Worm (Caenorhabditis elegans) whole organism, young adult: Measurements from ENCODE around the gene chl-1.

ENCODE experiments used
- C06A6.2 ChIP-seq: fragments of 200-800 bp; sonication (Bioruptor generic); conservative IDR thresholded peaks from 2 replicates; pipeline ENCODE4 v1.3.6; 2022; ENCODE audit warnings: missing genetic modification characterization, missing compliant biosample characterization
- F10E7.11 ChIP-seq: sonication (generic microtip); optimal IDR thresholded peaks from 2 replicates; lab custom pipeline; 2017; ENCODE audit warnings: mild to moderate bottlenecking, missing genetic modification characterization, moderate library complexity, missing compliant biosample characterization
- F37B4.10 ChIP-seq: fragments of 200-800 bp; sonication (Bioruptor generic); IDR thresholded peaks from 2 replicates; pipeline ENCODE4 v1.3.6; 2022; ENCODE audit warnings: missing genetic modification characterization, missing compliant biosample characterization
- F52B5.7 ChIP-seq: sonication (generic microtip); optimal IDR thresholded peaks from 2 replicates; lab custom pipeline; 2016; ENCODE audit warnings: mild to moderate bottlenecking, missing genetic modification characterization, missing compliant biosample characterization
- F57C9.4 ChIP-seq: sonication (generic microtip); optimal IDR thresholded peaks from 2 replicates; lab custom pipeline; 2017; ENCODE audit warnings: mild to moderate bottlenecking, missing genetic modification characterization, missing compliant biosample characterization
- T26A5.8 ChIP-seq: sonication (generic microtip); optimal IDR thresholded peaks from 2 replicates; lab custom pipeline; 2016; ENCODE audit warnings: missing genetic modification characterization, missing compliant biosample characterization
- Y56A3A.18 ChIP-seq: fragments of 200-800 bp; sonication (Bioruptor generic); IDR thresholded peaks from 2 replicates; pipeline ENCODE4 v1.3.6; 2022; ENCODE audit warnings: missing genetic modification reagents, missing genetic modification characterization, missing compliant biosample characterization
- akir-1 ChIP-seq: fragments of 200-800 bp; sonication (Bioruptor generic); optimal IDR thresholded peaks from 2 replicates; lab custom pipeline; 2018; ENCODE audit warnings: mild to moderate bottlenecking, missing genetic modification characterization, moderate library complexity, missing compliant biosample characterization
- ama-1 ChIP-seq, 3 experiments: fragments of 150-350 bp in 1 of 3; sonication (generic microtip) in 2 of 3; optimal IDR thresholded peaks; 2 replicates each; lab custom pipeline; 2014 to 2018; ENCODE audit warnings: missing biosample characterization in 2 of 3, missing genetic modification characterization in 2 of 3, missing genetic modification reagents in 2 of 3
- aptf-3 ChIP-seq: fragments of 200-800 bp; sonication (Bioruptor generic); IDR thresholded peaks from 2 replicates; pipeline ENCODE4 v1.3.6; 2022; ENCODE audit warnings: missing genetic modification characterization, missing compliant biosample characterization
- atf-7 ChIP-seq: sonication (generic microtip); optimal IDR thresholded peaks from 2 replicates; lab custom pipeline; 2017; ENCODE audit warnings: mild to moderate bottlenecking, missing genetic modification characterization, missing compliant biosample characterization
- athp-1 ChIP-seq: sonication (generic microtip); optimal IDR thresholded peaks from 2 replicates; lab custom pipeline; 2017; ENCODE audit warnings: mild to moderate bottlenecking, missing genetic modification characterization, missing compliant biosample characterization
- ccch-3 ChIP-seq: fragments of 200-800 bp; sonication (Bioruptor generic); optimal IDR thresholded peaks from 2 replicates; lab custom pipeline; 2018; ENCODE audit warnings: mild to moderate bottlenecking, missing genetic modification characterization, missing compliant biosample characterization
- cebp-1 ChIP-seq, 2 experiments: fragments of 200-800 bp in 1 of 2; sonication (Bioruptor generic) in 1 of 2; sonication (generic microtip) in 1 of 2; IDR thresholded peaks in 1 of 2; optimal IDR thresholded peaks in 1 of 2; 2 replicates each; pipeline versions ENCODE4 v1.3.6 to Lab custom; 2017 to 2022; ENCODE audit warnings: missing compliant biosample characterization in 2 of 2, missing genetic modification characterization in 2 of 2, mild to moderate bottlenecking in 1 of 2, missing genetic modification reagents in 1 of 2, moderate library complexity in 1 of 2
- ceh-100 ChIP-seq: fragments of 200-800 bp; sonication (Bioruptor generic); IDR thresholded peaks from 2 replicates; pipeline ENCODE4 v1.3.6; 2022; ENCODE audit warnings: missing genetic modification reagents, missing genetic modification characterization, missing compliant biosample characterization
- ceh-79 ChIP-seq: sonication (generic microtip); optimal IDR thresholded peaks from 2 replicates; lab custom pipeline; 2017; ENCODE audit warnings: mild to moderate bottlenecking, missing genetic modification characterization, missing compliant biosample characterization
- die-1 ChIP-seq: sonication (generic microtip); optimal IDR thresholded peaks from 2 replicates; lab custom pipeline; 2016; ENCODE audit warnings: missing genotype, mild to moderate bottlenecking, missing genetic modification characterization, missing compliant biosample characterization
- egl-18 ChIP-seq: fragments of 200-800 bp; sonication (Bioruptor generic); IDR thresholded peaks from 2 replicates; pipeline ENCODE4 v1.3.6; 2022; ENCODE audit warnings: missing genetic modification reagents, missing genetic modification characterization, missing compliant biosample characterization
- ets-4 ChIP-seq: fragments of 200-800 bp; sonication (Bioruptor generic); optimal IDR thresholded peaks from 2 replicates; lab custom pipeline; 2018; ENCODE audit warnings: mild to moderate bottlenecking, missing genetic modification characterization, missing compliant biosample characterization
- fkh-3 ChIP-seq: sonication (generic microtip); optimal IDR thresholded peaks from 2 replicates; lab custom pipeline; 2016; ENCODE audit warnings: mild to moderate bottlenecking, missing genetic modification characterization, missing compliant biosample characterization
- him-1 ChIP-seq: sonication (generic microtip); optimal IDR thresholded peaks from 2 replicates; lab custom pipeline; 2016; ENCODE audit warnings: missing genotype, missing genetic modification reagents, missing genetic modification characterization, missing compliant biosample characterization
- hlh-26 ChIP-seq: fragments of 200-800 bp; sonication (Bioruptor generic); conservative IDR thresholded peaks from 2 replicates; pipeline ENCODE4 v1.3.6; 2022; ENCODE audit warnings: missing genetic modification reagents, missing genetic modification characterization, missing compliant biosample characterization
- hsf-1 ChIP-seq: fragments of 200-800 bp; sonication (Bioruptor generic); IDR thresholded peaks from 2 replicates; pipeline ENCODE4 v1.3.6; 2022; ENCODE audit warnings: missing genetic modification reagents, missing genetic modification characterization, missing compliant biosample characterization
- lir-1 ChIP-seq: fragments of 200-800 bp; sonication (Bioruptor generic); conservative IDR thresholded peaks from 2 replicates; pipeline ENCODE4 v1.3.6; 2022; ENCODE audit warnings: missing genetic modification reagents, missing genetic modification characterization, missing compliant biosample characterization
- lsy-27 ChIP-seq: sonication (generic microtip); optimal IDR thresholded peaks from 2 replicates; lab custom pipeline; 2017; ENCODE audit warnings: missing genetic modification characterization, mild to moderate bottlenecking, missing compliant biosample characterization, antibody characterized with exemption, missing genotype, borderline replicate concordance; ENCODE audit not compliant: insufficient read depth
- madf-8 ChIP-seq: fragments of 200-800 bp; sonication (Bioruptor generic); conservative IDR thresholded peaks from 2 replicates; pipeline ENCODE4 v1.3.6; 2022; ENCODE audit warnings: missing genetic modification reagents, missing genetic modification characterization, missing compliant biosample characterization
- mel-28 ChIP-seq: sonication (generic microtip); optimal IDR thresholded peaks from 2 replicates; lab custom pipeline; 2016; ENCODE audit warnings: borderline replicate concordance, mild to moderate bottlenecking, missing genetic modification characterization, missing compliant biosample characterization
- nhr-179 ChIP-seq: sonication (generic microtip); optimal IDR thresholded peaks from 2 replicates; lab custom pipeline; 2016; ENCODE audit warnings: mild to moderate bottlenecking, missing genetic modification characterization, missing compliant biosample characterization
- nhr-80 ChIP-seq: sonication (generic microtip); optimal IDR thresholded peaks from 2 replicates; lab custom pipeline; 2016; ENCODE audit warnings: missing genetic modification characterization, missing compliant biosample characterization
- repo-1 ChIP-seq: sonication (generic microtip); optimal IDR thresholded peaks from 2 replicates; lab custom pipeline; 2017; ENCODE audit warnings: mild to moderate bottlenecking, missing genetic modification characterization, missing compliant biosample characterization
- rpc-1 ChIP-seq, 2 experiments: fragments of 150-350 bp in 1 of 2; sonication (generic microtip) in 1 of 2; optimal IDR thresholded peaks; 2 replicates each; lab custom pipeline; 2014 to 2018; ENCODE audit warnings: missing biosample characterization in 1 of 2, missing genetic modification characterization in 1 of 2, missing genetic modification reagents in 1 of 2, missing genotype in 1 of 2
- sdz-38 ChIP-seq: sonication (generic microtip); optimal IDR thresholded peaks from 2 replicates; lab custom pipeline; 2016; ENCODE audit warnings: missing genotype, missing genetic modification characterization, missing compliant biosample characterization
- snpc-1.1 ChIP-seq: sonication (generic microtip); optimal IDR thresholded peaks from 2 replicates; lab custom pipeline; 2017; ENCODE audit warnings: missing genetic modification characterization, mild to moderate bottlenecking, missing compliant biosample characterization, antibody characterized with exemption, moderate library complexity, missing genotype, missing genetic modification reagents; ENCODE audit not compliant: insufficient read depth
- snpc-1.3 ChIP-seq: sonication (generic microtip); optimal IDR thresholded peaks from 2 replicates; lab custom pipeline; 2017; ENCODE audit warnings: missing genetic modification characterization, mild to moderate bottlenecking, missing compliant biosample characterization, antibody characterized with exemption, moderate library complexity, missing genotype, missing genetic modification reagents; ENCODE audit not compliant: insufficient read depth
- snpc-4 ChIP-seq, 5 experiments: fragments of 150-350 bp in 1 of 5; sonication (generic microtip) in 4 of 5; optimal IDR thresholded peaks; 2 replicates each; lab custom pipeline; 2014 to 2018; ENCODE audit warnings: missing genetic modification characterization in 5 of 5, missing biosample characterization in 3 of 5, antibody characterized with exemption in 2 of 5, mild to moderate bottlenecking in 2 of 5, missing compliant biosample characterization in 2 of 5, missing genotype in 2 of 5, moderate library complexity in 2 of 5, missing genetic modification reagents in 1 of 5
- somi-1 ChIP-seq: fragments of 200-800 bp; sonication (Bioruptor generic); optimal IDR thresholded peaks from 2 replicates; lab custom pipeline; 2018; ENCODE audit warnings: mild to moderate bottlenecking, missing genetic modification characterization, missing compliant biosample characterization
- sptf-2 ChIP-seq: fragments of 200-800 bp; sonication (Bioruptor generic); optimal IDR thresholded peaks from 2 replicates; lab custom pipeline; 2018; ENCODE audit warnings: mild to moderate bottlenecking, missing genetic modification characterization, missing compliant biosample characterization
- tbp1 ChIP-seq: fragments of 200-800 bp; sonication (Bioruptor generic); optimal IDR thresholded peaks from 2 replicates; lab custom pipeline; 2018; ENCODE audit warnings: mild to moderate bottlenecking, missing genetic modification characterization, missing compliant biosample characterization
- tbx-9 ChIP-seq: sonication (generic microtip); optimal IDR thresholded peaks from 2 replicates; lab custom pipeline; 2016; ENCODE audit warnings: borderline replicate concordance, missing genetic modification characterization, inconsistent platforms, missing compliant biosample characterization
- xnd-1 ChIP-seq: sonication (generic microtip); optimal IDR thresholded peaks from 2 replicates; lab custom pipeline; 2016; ENCODE audit warnings: missing genotype, missing genetic modification reagents, missing genetic modification characterization, missing compliant biosample characterization
- zim-3 ChIP-seq: sonication (generic microtip); optimal IDR thresholded peaks from 2 replicates; lab custom pipeline; 2017; ENCODE audit warnings: mild to moderate bottlenecking, missing genetic modification characterization, moderate library complexity, missing compliant biosample characterization
- ztf-18 ChIP-seq: sonication (generic microtip); optimal IDR thresholded peaks from 2 replicates; lab custom pipeline; 2016; ENCODE audit warnings: missing genotype, mild to moderate bottlenecking, missing genetic modification characterization, missing compliant biosample characterization
- ztf-22 ChIP-seq: fragments of 200-800 bp; sonication (Bioruptor generic); optimal IDR thresholded peaks from 2 replicates; lab custom pipeline; 2018; ENCODE audit warnings: mild to moderate bottlenecking, missing genetic modification characterization, moderate library complexity, missing compliant biosample characterization
- ztf-6 ChIP-seq: fragments of 200-800 bp; sonication (Bioruptor generic); IDR thresholded peaks from 2 replicates; pipeline ENCODE4 v1.3.6; 2022; ENCODE audit warnings: missing genetic modification reagents, missing genetic modification characterization, missing compliant biosample characterization

Gene chl-1

ce11 chrIII:10357598-10358186 lies 47.3 kb downstream of the chl-1 start, which contains the start of gene umps-1 (continued):
- no peak for TF ChIP-seq ztf-6 (GFP tag; lab: Robert Waterston, UW)
- TF ChIP-seq, all 124 proteins: peak for 20

- TF ChIP-seq tbx-9 = peak; percentile 85
- TF ChIP-seq akir-1 (GFP tag; lab: Kevin White, UChicago) = no peak
- no peak for TF ChIP-seq xnd-1 (tag; lab: Kevin White, UChicago)
- TF ChIP-seq egl-18 (GFP tag; lab: Robert Waterston, UW) = no peak
- peak; percentile 8 for TF ChIP-seq atf-7 (tag; lab: Kevin White, UChicago)
- TF ChIP-seq madf-8 (GFP tag; lab: Robert Waterston, UW) = no peak
- TF ChIP-seq snpc-4 (GFP tag; optimal IDR thresholded peaks at IDR 0.05; lab: Kevin White, UChicago) = no peak
- no peak for TF ChIP-seq snpc-4 (tag; optimal IDR thresholded peaks at IDR 0.05; lab: Kevin White, UChicago)
- no peak for TF ChIP-seq repo-1
- TF ChIP-seq nhr-80 (tag; lab: Kevin White, UChicago) = peak; percentile 76
- peak; percentile 7 for TF ChIP-seq him-1 (tag; lab: Kevin White, UChicago)
- no peak for TF ChIP-seq ztf-6 (GFP tag; lab: Robert Waterston, UW)
- no peak for TF ChIP-seq F10E7.11 (tag; lab: Kevin White, UChicago)
- TF ChIP-seq somi-1 (GFP tag; lab: Kevin White, UChicago) = no peak
- TF ChIP-seq tbp1 (GFP tag; lab: Kevin White, UChicago) = peak; percentile 32
- no peak for TF ChIP-seq Y56A3A.18
- TF ChIP-seq ztf-22 (GFP tag; lab: Kevin White, UChicago) = no peak
- TF ChIP-seq cebp-1 (GFP tag; IDR thresholded peaks at IDR 0.05; lab: Robert Waterston, UW) = no peak
- TF ChIP-seq cebp-1 (tag; optimal IDR thresholded peaks at IDR 0.05; lab: Kevin White, UChicago) = peak; percentile 33
- TF ChIP-seq ccch-3 = no peak
- no peak for TF ChIP-seq F37B4.10 (GFP tag; lab: Robert Waterston, UW)
- no peak for TF ChIP-seq T26A5.8 (tag; lab: Kevin White, UChicago)
- TF ChIP-seq die-1 (tag; lab: Kevin White, UChicago) = no peak
- TF ChIP-seq F57C9.4 (tag; lab: Kevin White, UChicago) = no peak
- peak; percentile 24; the same call in 1 of the 2 replicates for TF ChIP-seq hsf-1 (GFP tag; lab: Robert Waterston, UW)
- no peak for TF ChIP-seq snpc-1.3 (tag; lab: Kevin White, UChicago)
- no peak for TF ChIP-seq lsy-27 (tag; lab: Kevin White, UChicago)
- TF ChIP-seq nhr-179 = no peak
- TF ChIP-seq ztf-18 = no peak
- TF ChIP-seq mel-28 (tag; lab: Kevin White, UChicago) = no peak
- TF ChIP-seq snpc-1.1 (tag; lab: Kevin White, UChicago) = no peak
- no peak for TF ChIP-seq hlh-26
- no peak for TF ChIP-seq sptf-2 (GFP tag; lab: Kevin White, UChicago)
- TF ChIP-seq C06A6.2 (GFP tag; lab: Robert Waterston, UW) = no peak
- no peak for TF ChIP-seq rpc-1 (optimal IDR thresholded peaks at IDR 0.05; lab: Kevin White, UChicago)
- no peak for TF ChIP-seq rpc-1 (tag; optimal IDR thresholded peaks at IDR 0.05; lab: Kevin White, UChicago)
- peak; percentile 32 for TF ChIP-seq F52B5.7 (tag; lab: Kevin White, UChicago)
- no peak for TF ChIP-seq zim-3 (tag; lab: Kevin White, UChicago)
- no peak for TF ChIP-seq ceh-79 (tag; lab: Kevin White, UChicago)
- no peak for TF ChIP-seq lir-1
- TF ChIP-seq fkh-3 (tag; lab: Kevin White, UChicago) = no peak
- TF ChIP-seq ama-1 (optimal IDR thresholded peaks at IDR 0.05; lab: Kevin White, UChicago) = no peak
- TF ChIP-seq ama-1 (GFP tag; optimal IDR thresholded peaks at IDR 0.05; lab: Kevin White, UChicago) = no peak
- no peak for TF ChIP-seq ceh-100 (GFP tag; lab: Robert Waterston, UW)
- no peak for TF ChIP-seq athp-1 (tag; lab: Kevin White, UChicago)
- no peak for TF ChIP-seq sdz-38 (tag; lab: Kevin White, UChicago)
- TF ChIP-seq aptf-3 (GFP tag; lab: Robert Waterston, UW) = no peak
- TF ChIP-seq ets-4 (GFP tag; lab: Kevin White, UChicago) = no peak
These were observed 49.7 kb downstream of the chl-1 start, which contains the start of gene spp-1 for ce11 chrIII:10355382-10355781. Gene spp-1 (minus strand): TSS chrIII:10355668.
